Fruit fly (Drosophila melanogaster): Measurements from ENCODE around the gene CG17242.
A peak's percentile ranks its signal among the peaks of the same experiment; 100 is the strongest.

Gene CG17242

dm6 chr2L:2226259-2227121, 42.5 kb downstream of the CG17242 start, which contains the start of the genes CG15387 and sau (continued):
- TF ChIP-seq CG12659 (GFP tag; optimal IDR thresholded peaks at IDR 0.05): peak; percentile 90
- TF ChIP-seq ac (GFP tag; optimal IDR thresholded peaks at IDR 0.05): peak; percentile 45
- peak; percentile 47 for TF ChIP-seq Nf-YA (GFP tag; IDR thresholded peaks at IDR 0.05)
- peak; percentile 90 for TF ChIP-seq Antp (GFP tag; optimal IDR thresholded peaks at IDR 0.05)
- peak; percentile 58 for TF ChIP-seq CG6813 (GFP tag; optimal IDR thresholded peaks at IDR 0.05)
- peak; percentile 79 for TF ChIP-seq CG17186 (GFP tag; optimal IDR thresholded peaks at IDR 0.05)
- peak; percentile 58 for TF ChIP-seq CG6683 (GFP tag; optimal IDR thresholded peaks at IDR 0.05)
- peak; percentile 91 for TF ChIP-seq CG7786 (GFP tag; optimal IDR thresholded peaks at IDR 0.05)
- peak; percentile 66 for TF ChIP-seq Ada2b (GFP tag; IDR thresholded peaks at IDR 0.05)
- TF ChIP-seq CG3995 (GFP tag; optimal IDR thresholded peaks at IDR 0.05): peak; percentile 80
- TF ChIP-seq CoRest (tag; optimal IDR thresholded peaks at IDR 0.05): peak; percentile 91
- peak; percentile 77 for TF ChIP-seq CG34376 (GFP tag; optimal IDR thresholded peaks at IDR 0.05)
- TF ChIP-seq slou (GFP tag; optimal IDR thresholded peaks at IDR 0.05): peak; percentile 88
- peak; percentile 29 for TF ChIP-seq kah (GFP tag; optimal IDR thresholded peaks at IDR 0.05)
- peak; percentile 92 for TF ChIP-seq CG16863 (GFP tag; optimal IDR thresholded peaks at IDR 0.05)
- no peak for TF ChIP-seq sens-2 (GFP tag; IDR thresholded peaks at IDR 0.05)
- peak; percentile 73 for TF ChIP-seq cg (GFP tag; optimal IDR thresholded peaks at IDR 0.05)
- peak; percentile 71 for TF ChIP-seq pzg (GFP tag; optimal IDR thresholded peaks at IDR 0.05)
- TF ChIP-seq zf30C (GFP tag; optimal IDR thresholded peaks at IDR 0.05): peak; percentile 65
- peak; percentile 55 for TF ChIP-seq Oaz (GFP tag; IDR thresholded peaks at IDR 0.05)
- peak; percentile 94 for TF ChIP-seq unc-4 (GFP tag; IDR thresholded peaks at IDR 0.05; ENCODE audit: partially characterized antibody)
- peak; percentile 92 for TF ChIP-seq CG8290 (GFP tag; optimal IDR thresholded peaks at IDR 0.05)
- TF ChIP-seq CG8290 (tag; optimal IDR thresholded peaks at IDR 0.05): peak; percentile 70 to 88
- TF ChIP-seq slbo (GFP tag; IDR thresholded peaks at IDR 0.05): peak; percentile 89
- peak; percentile 76 for TF ChIP-seq CG17568 (GFP tag; optimal IDR thresholded peaks at IDR 0.05)
- peak; percentile 79 for TF ChIP-seq CG4820 (GFP tag; optimal IDR thresholded peaks at IDR 0.05)
- TF ChIP-seq NK7.1 (GFP tag; optimal IDR thresholded peaks at IDR 0.05): peak; percentile 70
- TF ChIP-seq lmd (GFP tag; IDR thresholded peaks at IDR 0.05): peak; percentile 82
- peak; percentile 62 for TF ChIP-seq ap (GFP tag; IDR thresholded peaks at IDR 0.05)
- TF ChIP-seq eve (GFP tag; optimal IDR thresholded peaks at IDR 0.05): no peak
- peak in 1 of 2 experiments; percentile 63 for TF ChIP-seq insv (GFP tag; optimal IDR thresholded peaks at IDR 0.05)
- peak; percentile 92 for TF ChIP-seq CG13624 (GFP tag; optimal IDR thresholded peaks at IDR 0.05)
- TF ChIP-seq CG3065 (GFP tag; optimal IDR thresholded peaks at IDR 0.05): peak; percentile 79
- TF ChIP-seq Spps (tag; optimal IDR thresholded peaks at IDR 0.05): peak; percentile 78
- TF ChIP-seq trem (tag; optimal IDR thresholded peaks at IDR 0.05): peak; percentile 91
- TF ChIP-seq nmo (GFP tag; optimal IDR thresholded peaks at IDR 0.05): peak; percentile 91
- TF ChIP-seq gce (GFP tag; IDR thresholded peaks at IDR 0.05): peak; percentile 48; the same call in 1 of the 3 replicates
- TF ChIP-seq jing (GFP tag; optimal IDR thresholded peaks at IDR 0.05): peak; percentile 9
- TF ChIP-seq CrebB (tag; optimal IDR thresholded peaks at IDR 0.05): peak; percentile 81
- TF ChIP-seq CG6854 (GFP tag; optimal IDR thresholded peaks at IDR 0.05): peak; percentile 70
- TF ChIP-seq fu2 (GFP tag; optimal IDR thresholded peaks at IDR 0.05): peak; percentile 91
- peak; percentile 71 for TF ChIP-seq CG18011 (GFP tag; optimal IDR thresholded peaks at IDR 0.05)
- TF ChIP-seq CG30431 (GFP tag; optimal IDR thresholded peaks at IDR 0.05): peak; percentile 50
- TF ChIP-seq grn (GFP tag; optimal IDR thresholded peaks at IDR 0.05): peak; percentile 34
- TF ChIP-seq Dek (tag; optimal IDR thresholded peaks at IDR 0.05): peak; percentile 76
- TF ChIP-seq esg (GFP tag; conservative IDR thresholded peaks at IDR 0.05): peak; percentile 71
- peak; percentile 85 for TF ChIP-seq H2.0 (GFP tag; IDR thresholded peaks at IDR 0.05)
- peak; percentile 75 for TF ChIP-seq CG12071 (GFP tag; optimal IDR thresholded peaks at IDR 0.05)
- peak; percentile 52; the same call in 1 of the 3 replicates for TF ChIP-seq CG3726 (GFP tag; IDR thresholded peaks at IDR 0.05)

All from whole organism, embryonic.